Fruit fly (Drosophila melanogaster): ENCODE data around the gene CG11843.

Gene CG11843

DNA sequence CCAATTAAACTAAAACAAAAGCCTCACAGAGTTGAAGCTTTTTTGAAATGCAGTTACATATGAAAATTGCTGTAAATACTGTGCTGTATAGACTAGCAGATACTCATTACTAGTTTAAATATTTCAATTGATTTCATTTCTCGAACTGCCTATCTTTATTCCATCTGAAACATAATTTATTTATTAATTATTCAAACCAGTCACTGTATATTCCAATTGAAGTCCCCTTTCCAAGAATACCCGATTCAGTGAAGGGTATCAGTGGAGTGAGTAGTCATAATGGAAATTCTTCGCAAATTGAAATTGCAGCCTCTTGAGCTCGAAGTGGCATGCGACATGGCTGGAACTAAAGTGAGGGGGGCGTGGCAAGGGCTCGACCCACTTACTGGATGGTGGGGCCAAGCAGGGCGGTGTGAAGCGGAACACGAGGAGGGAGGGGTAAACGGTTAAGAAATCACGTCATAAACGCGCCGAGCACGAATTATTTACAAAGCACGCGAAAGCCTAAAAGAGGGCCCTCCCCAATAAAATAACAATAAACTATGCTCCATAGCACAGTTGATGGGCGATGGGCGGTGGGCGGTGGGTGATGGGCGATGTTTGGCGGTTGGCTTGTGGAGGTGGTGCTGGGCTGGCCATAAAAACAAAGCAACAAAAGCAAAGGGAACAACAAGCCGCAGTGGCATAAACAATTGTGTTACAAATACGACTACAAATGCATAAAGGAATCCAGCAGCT lies 49.1 kb upstream of the CG11843 start (continued):
- peak; percentile 58 for TF ChIP-seq CG8119 (GFP tag; IDR thresholded peaks at IDR 0.05)
- peak; percentile 49 for TF ChIP-seq CG3032 (tag; optimal IDR thresholded peaks at IDR 0.05)
- TF ChIP-seq CG10631 (GFP tag; optimal IDR thresholded peaks at IDR 0.05): peak; percentile 48
- TF ChIP-seq vri (GFP tag; optimal IDR thresholded peaks at IDR 0.05): no peak
- no peak for TF ChIP-seq CG6854 (GFP tag; optimal IDR thresholded peaks at IDR 0.05)
- peak; percentile 52 for TF ChIP-seq CG3919 (GFP tag; optimal IDR thresholded peaks at IDR 0.05)
- peak; percentile 33; the same call in 1 of the 2 replicates for TF ChIP-seq Gug (GFP tag; IDR thresholded peaks at IDR 0.05)
- TF ChIP-seq fd85E (GFP tag; optimal IDR thresholded peaks at IDR 0.05): no peak
- TF ChIP-seq salr (GFP tag; optimal IDR thresholded peaks at IDR 0.05): no peak
- TF ChIP-seq spab (GFP tag; optimal IDR thresholded peaks at IDR 0.05): no peak
- peak; percentile 6 for TF ChIP-seq CG6808 (GFP tag; optimal IDR thresholded peaks at IDR 0.05)
- TF ChIP-seq OdsH (GFP tag; optimal IDR thresholded peaks at IDR 0.05): peak; percentile 60
- TF ChIP-seq Smox (GFP tag; optimal IDR thresholded peaks at IDR 0.05): peak; percentile 46
- peak; percentile 55 for TF ChIP-seq CG32006 (GFP tag; optimal IDR thresholded peaks at IDR 0.05)
- TF ChIP-seq topi (GFP tag; optimal IDR thresholded peaks at IDR 0.05): peak; percentile 39

DNA sequence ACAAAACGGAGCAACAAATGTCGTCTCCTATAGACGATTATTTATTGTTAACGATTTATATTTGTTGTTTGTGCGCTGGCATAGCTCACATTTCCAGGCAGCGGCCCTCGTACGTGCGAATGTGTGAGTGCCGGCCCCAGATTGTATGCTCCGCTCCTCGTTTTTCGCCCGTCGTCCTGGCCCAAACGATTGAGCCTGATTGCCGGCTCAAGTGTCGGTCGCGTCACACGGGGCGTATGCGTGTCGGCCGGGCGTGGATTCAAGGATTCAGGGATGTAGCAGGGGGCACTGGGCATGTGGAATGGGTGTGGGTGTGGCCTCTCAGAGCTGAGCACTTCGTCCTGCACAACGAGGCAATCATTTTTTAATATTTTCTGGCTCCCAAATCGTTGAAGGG lies 48.5 kb upstream of the CG11843 start:
- TF ChIP-seq pdm3 (GFP tag; optimal IDR thresholded peaks at IDR 0.05): no peak
- no peak for TF ChIP-seq CG11294 (GFP tag; IDR thresholded peaks at IDR 0.05)
- no peak for TF ChIP-seq CG16779 (tag; optimal IDR thresholded peaks at IDR 0.05)
- TF ChIP-seq CG4318 (GFP tag; optimal IDR thresholded peaks at IDR 0.05): no peak
- no peak for TF ChIP-seq CG6792 (GFP tag; optimal IDR thresholded peaks at IDR 0.05)
- no peak for TF ChIP-seq CG32006 (GFP tag; optimal IDR thresholded peaks at IDR 0.05)
- no peak for TF ChIP-seq CG6854 (GFP tag; optimal IDR thresholded peaks at IDR 0.05)
- no peak for TF ChIP-seq spab (GFP tag; optimal IDR thresholded peaks at IDR 0.05)

DNA sequence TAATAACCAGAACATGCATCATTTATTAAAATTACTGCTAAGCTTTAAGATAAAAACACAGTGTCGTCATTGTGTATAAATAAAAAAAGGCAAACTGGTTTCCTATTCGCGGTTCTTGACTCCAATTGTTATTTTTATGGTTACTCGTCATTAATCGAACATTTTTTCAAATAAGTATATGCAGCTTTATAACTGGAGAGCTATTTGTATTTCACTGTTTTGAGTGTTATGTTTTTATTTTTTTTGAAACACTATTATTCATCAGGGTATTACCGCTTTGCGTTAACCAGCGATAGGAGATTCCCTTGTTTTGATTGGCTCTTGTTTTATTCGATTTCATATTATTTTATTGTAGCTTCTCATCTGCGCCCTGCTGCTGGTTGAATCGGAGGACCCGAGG lies 43.0 kb upstream of the CG11843 start:
- TF ChIP-seq CG16779 (tag; optimal IDR thresholded peaks at IDR 0.05) (no peak), CG10631 (GFP tag; optimal IDR thresholded peaks at IDR 0.05) (peak; percentile 24), OdsH (GFP tag; optimal IDR thresholded peaks at IDR 0.05) (peak; percentile 15), CG11902 (GFP tag; optimal IDR thresholded peaks at IDR 0.05) (no peak), CG3919 (GFP tag; optimal IDR thresholded peaks at IDR 0.05) (no peak), Sox102F (GFP tag; optimal IDR thresholded peaks at IDR 0.05) (no peak), Hr4 (GFP tag; optimal IDR thresholded peaks at IDR 0.05) (no peak), CG8632 (GFP tag; optimal IDR thresholded peaks at IDR 0.05) (no peak), fkh (GFP tag; optimal IDR thresholded peaks at IDR 0.05) (no peak), Eip78C (GFP tag) (peak; percentile 88), CG8319 (GFP tag; optimal IDR thresholded peaks at IDR 0.05) (no peak), eg (GFP tag; IDR thresholded peaks at IDR 0.05) (no peak), achi (GFP tag; optimal IDR thresholded peaks at IDR 0.05) (peak; percentile 1), CG4318 (GFP tag; optimal IDR thresholded peaks at IDR 0.05) (no peak), Gug (GFP tag; IDR thresholded peaks at IDR 0.05) (no peak), cyc (GFP tag; optimal IDR thresholded peaks at IDR 0.05) (no peak), CG6854 (GFP tag; optimal IDR thresholded peaks at IDR 0.05) (no peak), CG3032 (tag; optimal IDR thresholded peaks at IDR 0.05) (peak; percentile 51), ss (GFP tag; optimal IDR thresholded peaks at IDR 0.05) (peak; percentile 10 to 63), salr (GFP tag; optimal IDR thresholded peaks at IDR 0.05) (peak in 1 of 2 experiments; percentile 5), spab (GFP tag; optimal IDR thresholded peaks at IDR 0.05) (peak; percentile 32), net (GFP tag; optimal IDR thresholded peaks at IDR 0.05) (no peak), svp (GFP tag) (no peak), Sox14 (GFP tag; optimal IDR thresholded peaks at IDR 0.05) (no peak), Eip75B (GFP tag; optimal IDR thresholded peaks at IDR 0.05) (no peak), CG31627 (GFP tag; optimal IDR thresholded peaks at IDR 0.05) (no peak), CG1621 (tag; optimal IDR thresholded peaks at IDR 0.05) (no peak), dsx (GFP tag; optimal IDR thresholded peaks at IDR 0.05; ENCODE audit: poor library complexity, severe bottlenecking) (peak; percentile 46), acj6 (GFP tag; optimal IDR thresholded peaks at IDR 0.05) (no peak), Sox15 (GFP tag; optimal IDR thresholded peaks at IDR 0.05) (no peak), Blimp-1 (GFP tag; optimal IDR thresholded peaks at IDR 0.05) (no peak), CG32006 (GFP tag; optimal IDR thresholded peaks at IDR 0.05) (peak; percentile 23), Lpt (GFP tag; optimal IDR thresholded peaks at IDR 0.05) (no peak), Ets21C (GFP tag; optimal IDR thresholded peaks at IDR 0.05) (no peak), Ets96B (tag; optimal IDR thresholded peaks at IDR 0.05) (peak; percentile 56), CG11762 (GFP tag; optimal IDR thresholded peaks at IDR 0.05; ENCODE audit: insufficient read depth) (no peak), Hr39 (GFP tag; optimal IDR thresholded peaks at IDR 0.05) (no peak)
